Fruit fly (Drosophila melanogaster): ENCODE results near the gene Mcm10.

The Mcm10 gene

DNA sequence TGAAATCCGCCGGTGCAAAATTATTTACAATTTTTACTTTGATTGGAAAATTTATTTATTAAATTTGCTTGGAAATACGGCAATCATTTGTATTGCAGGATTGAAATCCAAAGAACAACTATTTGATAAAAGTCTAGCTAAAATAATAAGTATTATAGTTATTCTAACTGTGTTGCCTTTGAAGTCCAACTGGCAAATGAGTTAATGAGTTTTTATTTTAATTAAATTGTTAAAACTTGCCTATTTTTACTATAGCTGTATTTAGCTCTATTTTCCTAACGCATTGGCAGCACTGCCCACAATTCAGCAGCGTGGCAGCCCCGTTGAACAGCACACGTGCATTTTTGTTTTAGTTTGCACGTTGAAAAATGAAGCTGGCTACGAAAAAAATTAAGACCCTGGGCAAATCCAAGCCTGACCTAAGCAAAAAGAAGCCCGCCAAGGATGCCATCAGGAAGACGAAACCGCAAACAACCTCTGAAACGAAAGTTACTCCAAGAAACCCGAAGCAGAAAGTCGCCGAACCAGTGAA lies 16.4 kb upstream of the Mcm10 start, which contains the start of gene Noc2 (continued):
- TF ChIP-seq danr (GFP tag; IDR thresholded peaks at IDR 0.05): no peak
- peak; percentile 60 for TF ChIP-seq CG18262 (tag; optimal IDR thresholded peaks at IDR 0.05)
- TF ChIP-seq dmrt11E (tag; optimal IDR thresholded peaks at IDR 0.05): peak; percentile 36
- peak; percentile 4; the same call in 1 of the 2 replicates for TF ChIP-seq amos (GFP tag; IDR thresholded peaks at IDR 0.05; ENCODE audit: partially characterized antibody)
- peak; percentile 6 for TF ChIP-seq CG10462 (GFP tag; optimal IDR thresholded peaks at IDR 0.05)
- no peak for TF ChIP-seq Deaf1 (tag; optimal IDR thresholded peaks at IDR 0.05)
- peak; percentile 58 for TF ChIP-seq dysf (GFP tag; IDR thresholded peaks at IDR 0.05)
- 0 out of 2 replicates have a peak, but pooled peaks have one; percentile 4 for TF ChIP-seq CG11247 (GFP tag; IDR thresholded peaks at IDR 0.05)
- TF ChIP-seq CG2116 (GFP tag; optimal IDR thresholded peaks at IDR 0.05): peak; percentile 41
- TF ChIP-seq CG10431 (GFP tag; optimal IDR thresholded peaks at IDR 0.05): no peak
- no peak for TF ChIP-seq Bteb2 (GFP tag; optimal IDR thresholded peaks at IDR 0.05)
- TF ChIP-seq Tbp (GFP tag; optimal IDR thresholded peaks at IDR 0.05): no peak
- TF ChIP-seq Drgx (GFP tag; IDR thresholded peaks at IDR 0.05): no peak; the same call in 1 of the 2 replicates
- peak; percentile 37; the same call in 1 of the 3 replicates for TF ChIP-seq ase (GFP tag; IDR thresholded peaks at IDR 0.05)
- peak; percentile 38 for TF ChIP-seq CG12942 (GFP tag; optimal IDR thresholded peaks at IDR 0.05)
- no peak for TF ChIP-seq Opbp (GFP tag; IDR thresholded peaks at IDR 0.05; ENCODE audit: partially characterized antibody)
- TF ChIP-seq Dek (tag; optimal IDR thresholded peaks at IDR 0.05): no peak
- no peak for TF ChIP-seq gcm (GFP tag; optimal IDR thresholded peaks at IDR 0.05)
- TF ChIP-seq nerfin-2 (GFP tag; IDR thresholded peaks at IDR 0.05; ENCODE audit: partially characterized antibody): no peak
- TF ChIP-seq chif (GFP tag; optimal IDR thresholded peaks at IDR 0.05): peak in 1 of 2 experiments; percentile 17
- peak; percentile 16; the same call in 1 of the 2 replicates for TF ChIP-seq ttk (GFP tag; IDR thresholded peaks at IDR 0.05)
- peak; percentile 62 for TF ChIP-seq CG14441 (GFP tag; IDR thresholded peaks at IDR 0.05)
- peak; percentile 9; the same call in 1 of the 2 replicates for TF ChIP-seq CG32767 (GFP tag; IDR thresholded peaks at IDR 0.05)
- TF ChIP-seq CG6272 (GFP tag; IDR thresholded peaks at IDR 0.05): peak; percentile 48
- no peak for TF ChIP-seq CG9876 (GFP tag; optimal IDR thresholded peaks at IDR 0.05)
- no peak for TF ChIP-seq CG13624 (GFP tag; optimal IDR thresholded peaks at IDR 0.05)
- TF ChIP-seq CG4328 (GFP tag; optimal IDR thresholded peaks at IDR 0.05): peak; percentile 58
- no peak for TF ChIP-seq Sin3A (optimal IDR thresholded peaks at IDR 0.05)
- TF ChIP-seq CG8388 (GFP tag; optimal IDR thresholded peaks at IDR 0.05): peak; percentile 21
- no peak for TF ChIP-seq C15 (GFP tag; IDR thresholded peaks at IDR 0.05)
- peak; percentile 55 for TF ChIP-seq CG4617 (GFP tag; optimal IDR thresholded peaks at IDR 0.05; ENCODE audit: borderline replicate concordance)
- no peak for TF ChIP-seq CG2875 (GFP tag; optimal IDR thresholded peaks at IDR 0.05)
- peak; percentile 11 for TF ChIP-seq bigmax (GFP tag; optimal IDR thresholded peaks at IDR 0.05)
- TF ChIP-seq usp (GFP tag; optimal IDR thresholded peaks at IDR 0.05): no peak
- peak; percentile 51 for TF ChIP-seq E2f1 (GFP tag; IDR thresholded peaks at IDR 0.05)
- no peak for TF ChIP-seq CG4360 (GFP tag; IDR thresholded peaks at IDR 0.05)
- peak; percentile 55 for TF ChIP-seq Nf-YC (tag; optimal IDR thresholded peaks at IDR 0.05)
- TF ChIP-seq CG6254 (GFP tag; optimal IDR thresholded peaks at IDR 0.05): no peak
- TF ChIP-seq Ets65A (GFP tag): peak; percentile 74
- no peak for TF ChIP-seq caup (GFP tag; optimal IDR thresholded peaks at IDR 0.05; ENCODE audit: severe bottlenecking)
- no peak for TF ChIP-seq Spps (tag; optimal IDR thresholded peaks at IDR 0.05)
- TF ChIP-seq hb (GFP tag; IDR thresholded peaks at IDR 0.05; ENCODE audit: partially characterized antibody): no peak
- TF ChIP-seq unpg (GFP tag; optimal IDR thresholded peaks at IDR 0.05): peak; percentile 27
- no peak for TF ChIP-seq wor (GFP tag; IDR thresholded peaks at IDR 0.05)
- no peak for TF ChIP-seq CG1233 (GFP tag; optimal IDR thresholded peaks at IDR 0.05)
- TF ChIP-seq Ravus (GFP tag; IDR thresholded peaks at IDR 0.05): no peak
- no peak for TF ChIP-seq CG2202 (tag; optimal IDR thresholded peaks at IDR 0.05)
- peak; percentile 50 for TF ChIP-seq tin (GFP tag; optimal IDR thresholded peaks at IDR 0.05)
- TF ChIP-seq HLH54F (GFP tag; optimal IDR thresholded peaks at IDR 0.05): peak; percentile 29
- peak; percentile 64 for TF ChIP-seq CG31441 (GFP tag; IDR thresholded peaks at IDR 0.05)
- no peak for TF ChIP-seq sna (GFP tag; IDR thresholded peaks at IDR 0.05; ENCODE audit: partially characterized antibody)
